Worm (Caenorhabditis elegans): ENCODE data around the gene nrf-5.

nrf-5 gene

ce11 chrV:13827920-13828319, at the start of gene nrf-5:
Gene nrf-5 (plus strand): TSS chrV:13828267.
- TF ChIP-seq unc-62 (GFP tag; optimal IDR thresholded peaks at IDR 0.05), result no peak

DNA sequence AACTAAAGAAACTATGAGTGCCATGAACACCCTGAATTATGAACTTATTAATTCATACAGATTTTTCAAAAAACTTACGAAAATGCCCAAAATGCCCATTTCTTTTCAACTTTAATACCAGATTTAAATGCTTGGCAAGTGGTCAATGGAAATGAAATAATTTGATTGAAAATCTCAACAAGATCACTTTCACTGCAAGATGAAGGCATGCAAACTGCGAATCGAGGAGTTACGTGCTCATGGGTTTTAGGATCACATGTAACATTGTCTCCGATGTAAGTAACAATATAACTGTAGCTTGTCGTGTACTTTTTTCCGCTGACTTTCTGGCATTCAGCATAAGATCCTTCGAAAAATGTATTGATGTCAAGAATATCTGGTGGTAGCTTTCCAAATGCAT, 47.2 kb upstream of the nrf-5 start:
- no peak for TF ChIP-seq unc-62 (GFP tag; optimal IDR thresholded peaks at IDR 0.05)

ce11 chrV:13782190-13782589, 45.9 kb upstream of the nrf-5 start, which contains the start of gene decr-1.1:
Gene decr-1.1 (plus strand): TSS chrV:13782399.
- TF ChIP-seq unc-62 (GFP tag; optimal IDR thresholded peaks at IDR 0.05), result no peak

ce11 chrV:13785767-13786166, 42.3 kb upstream of the nrf-5 start:
- no peak for TF ChIP-seq unc-62 (GFP tag; optimal IDR thresholded peaks at IDR 0.05)

DNA sequence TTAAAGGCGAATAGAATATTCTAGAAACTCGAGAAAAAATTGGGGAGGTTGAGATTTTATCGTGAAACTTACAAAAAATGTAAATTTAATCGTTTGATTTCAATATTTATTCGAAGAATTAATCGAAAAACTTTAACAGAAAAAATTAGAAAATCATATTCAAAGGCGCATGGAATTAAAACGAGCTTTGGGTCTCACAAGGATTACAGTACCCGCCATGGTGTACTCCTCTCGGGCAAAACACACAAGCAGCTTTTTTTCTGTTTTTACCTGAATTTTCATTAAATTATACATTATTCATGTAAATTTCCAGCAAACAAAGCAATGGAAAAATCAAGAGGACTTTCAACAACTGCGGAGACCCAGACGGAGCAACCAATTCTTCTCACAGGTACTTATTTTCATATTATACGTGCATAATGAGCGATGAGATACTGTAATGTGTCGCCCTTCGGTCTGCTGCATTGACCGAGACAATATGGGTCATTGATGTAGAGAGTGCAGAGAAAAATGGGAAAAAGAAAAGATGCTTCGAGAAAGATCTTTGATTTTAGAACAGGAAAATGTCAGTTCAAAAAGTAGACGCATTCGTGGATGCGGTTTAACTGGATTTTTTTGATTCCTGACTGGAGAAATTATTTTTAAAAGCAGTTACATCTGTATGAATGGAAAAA, 40.7 kb upstream of the nrf-5 start, which contains the start of the genes F53C11.4 and F53C11.5:
Gene F53C11.4 (minus strand): TSS at position 128 of the 674 bp plus-strand sequence.
Gene F53C11.5 (plus strand): TSS at position 325 of the 674 bp plus-strand sequence.
- TF ChIP-seq unc-62 (GFP tag; optimal IDR thresholded peaks at IDR 0.05), result no peak

- TF ChIP-seq unc-62 (GFP tag; optimal IDR thresholded peaks at IDR 0.05), result no peak
These were observed 40.0 kb upstream of the nrf-5 start for ce11 chrV:13787948-13788681.

DNA sequence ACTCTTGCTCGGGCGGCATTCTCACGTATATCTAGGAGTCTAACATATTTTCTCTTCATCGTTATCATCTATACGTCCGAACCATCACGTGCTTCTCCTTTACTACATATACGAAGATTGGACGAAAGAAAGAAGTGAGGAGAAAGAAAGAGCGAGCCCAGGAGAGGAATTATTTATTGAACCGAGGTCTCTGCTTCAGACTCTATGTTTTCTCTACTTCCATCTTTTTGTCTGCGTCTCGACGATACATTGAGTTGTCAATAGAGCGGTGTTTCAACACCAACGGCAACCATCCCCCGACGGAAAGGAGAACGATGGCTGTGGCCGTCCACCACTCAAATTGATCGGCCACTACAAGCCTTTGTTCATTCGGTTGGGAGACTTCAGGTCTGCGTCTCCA, 38.7 kb upstream of the nrf-5 start:
- TF ChIP-seq unc-62 (GFP tag; optimal IDR thresholded peaks at IDR 0.05), result no peak

DNA sequence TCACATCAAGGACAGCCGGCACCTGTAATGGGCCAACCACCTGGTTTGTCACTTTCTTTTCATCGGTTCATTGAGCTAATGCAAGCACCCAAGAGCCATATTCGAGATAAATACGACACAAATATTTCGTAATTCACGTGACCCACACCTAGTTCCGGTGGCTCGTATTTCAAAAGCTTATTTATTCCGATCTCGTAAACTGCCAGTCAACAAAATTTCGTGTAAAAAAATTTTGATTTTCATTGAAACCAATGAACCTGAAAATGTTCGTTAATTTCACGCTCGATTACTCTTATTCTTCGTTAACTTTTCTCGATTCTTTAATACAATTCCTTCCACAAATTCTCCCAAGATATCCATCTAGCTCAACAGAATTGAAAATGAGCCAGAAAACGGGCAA, 38.0 kb upstream of the nrf-5 start:
- no peak for TF ChIP-seq unc-62 (GFP tag; optimal IDR thresholded peaks at IDR 0.05)

- TF ChIP-seq unc-62 (GFP tag; optimal IDR thresholded peaks at IDR 0.05), result no peak
These were observed 37.5 kb upstream of the nrf-5 start for ce11 chrV:13790557-13790956.

DNA sequence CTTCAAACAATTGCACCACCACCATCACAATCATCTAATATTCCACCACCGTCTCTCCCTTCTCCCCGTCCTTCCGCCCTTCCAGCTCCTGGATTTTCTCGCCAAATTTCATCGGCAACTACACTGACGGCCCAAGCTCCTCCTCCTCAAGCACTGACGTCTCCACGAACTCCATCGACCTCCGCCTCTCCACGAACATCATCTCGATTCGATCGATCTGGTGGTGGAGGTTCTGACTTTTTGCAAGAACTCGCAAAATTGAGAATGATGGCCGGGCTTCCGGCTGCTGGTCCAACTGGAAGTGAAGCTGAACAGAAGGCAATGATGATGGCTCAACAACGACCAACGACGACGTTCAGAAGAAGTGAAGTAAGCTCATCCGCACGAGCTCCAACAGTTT, 34.0 kb upstream of the nrf-5 start:
- no peak for TF ChIP-seq unc-62 (GFP tag; optimal IDR thresholded peaks at IDR 0.05)

ce11 chrV:13796246-13796776, 31.8 kb upstream of the nrf-5 start, which contains the start of gene twk-32:
Gene twk-32 (plus strand): TSS chrV:13796641.
- no peak for TF ChIP-seq unc-62 (GFP tag; optimal IDR thresholded peaks at IDR 0.05)

DNA sequence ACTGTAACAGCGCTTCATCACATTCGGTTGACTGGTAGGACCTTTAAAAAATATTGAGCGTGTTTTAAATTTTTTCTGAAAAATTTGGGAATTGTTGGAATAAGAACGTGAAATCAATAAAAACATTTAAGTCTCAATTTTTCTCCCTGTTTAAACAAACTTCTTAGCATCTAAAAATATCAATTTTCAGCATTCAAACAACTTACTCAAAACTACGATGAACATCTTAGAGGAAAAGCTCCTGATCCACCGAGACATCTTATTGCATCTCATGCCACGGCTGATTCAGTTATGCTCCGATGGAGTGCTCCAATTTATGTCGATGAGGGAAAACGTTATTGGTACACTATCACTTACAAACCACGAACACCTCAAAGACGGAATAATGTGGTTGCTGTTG, 28.9 kb upstream of the nrf-5 start:
- no peak for TF ChIP-seq unc-62 (GFP tag; optimal IDR thresholded peaks at IDR 0.05)

DNA sequence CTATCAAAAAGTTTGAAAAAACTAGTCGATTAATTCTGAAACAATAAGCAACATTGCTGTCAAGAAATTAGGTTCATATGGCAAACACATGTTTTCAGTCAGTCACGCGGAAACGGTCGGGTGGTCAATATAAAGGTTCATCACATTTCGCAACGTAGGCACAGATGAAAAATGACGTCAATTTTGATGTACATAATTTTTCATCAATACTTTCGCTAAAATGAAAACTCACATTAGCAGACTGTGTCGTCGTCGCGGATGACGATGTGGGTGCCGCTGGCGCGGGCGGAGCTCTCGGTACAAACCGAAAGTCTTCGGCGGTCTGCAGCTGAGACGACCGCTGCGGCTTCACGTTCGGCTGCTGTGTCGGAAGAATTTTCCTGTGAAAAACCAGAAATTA, 24.2 kb upstream of the nrf-5 start, which contains the start of gene swan-2:
Gene swan-2 (minus strand): TSS at position 380 of the 400 bp plus-strand sequence.
- no peak for TF ChIP-seq unc-62 (GFP tag; optimal IDR thresholded peaks at IDR 0.05)

- no peak for TF ChIP-seq unc-62 (GFP tag; optimal IDR thresholded peaks at IDR 0.05)
These were observed 20.8 kb upstream of the nrf-5 start, which contains the start of gene swan-1 for ce11 chrV:13807232-13807631. Gene swan-1 (minus strand): TSS chrV:13807237.

ce11 chrV:13808462-13808867, 19.6 kb upstream of the nrf-5 start:
- no peak for TF ChIP-seq unc-62 (GFP tag; optimal IDR thresholded peaks at IDR 0.05)

DNA sequence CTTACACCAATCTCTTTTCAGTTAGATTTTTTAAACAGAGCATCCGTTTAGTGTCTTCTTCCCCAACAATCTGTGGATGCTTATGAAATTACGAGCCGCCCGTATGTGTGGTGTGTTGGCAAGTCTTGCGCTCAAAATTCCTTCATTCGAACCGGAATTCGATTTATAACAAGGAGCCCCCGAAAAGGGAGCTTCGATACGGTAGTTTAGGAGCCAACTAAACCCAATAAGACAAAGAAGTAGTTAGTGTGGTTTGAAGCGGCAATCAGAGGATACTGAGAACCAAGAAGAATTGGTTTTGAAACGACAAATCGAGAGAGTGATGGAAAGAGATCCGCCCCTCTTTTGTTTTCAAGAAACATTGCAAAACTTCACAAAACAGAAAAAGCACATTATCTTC, 15.7 kb upstream of the nrf-5 start:
- TF ChIP-seq unc-62 (GFP tag; optimal IDR thresholded peaks at IDR 0.05), result no peak

DNA sequence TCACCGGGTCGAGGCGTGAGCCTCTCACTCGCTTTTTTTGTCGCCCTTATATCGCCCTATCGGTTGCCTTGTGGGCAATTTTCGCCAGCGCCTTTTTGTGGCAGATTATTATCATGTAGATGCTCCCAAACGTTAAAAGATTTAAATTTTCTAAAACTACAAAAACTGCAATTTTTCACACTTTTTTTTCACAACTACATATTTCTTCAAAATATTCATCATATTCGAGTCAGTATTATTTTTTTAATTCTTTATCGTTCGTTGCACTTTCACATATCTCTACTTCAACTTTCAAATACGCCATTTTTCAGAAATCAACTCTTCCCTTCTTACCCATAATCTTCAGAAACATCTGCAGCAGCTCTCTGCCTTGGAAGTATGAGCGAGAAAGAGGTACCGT, 15.1 kb upstream of the nrf-5 start, which contains the start of gene ceh-24:
Gene ceh-24 (plus strand): TSS at position 301 of the 400 bp plus-strand sequence.
- TF ChIP-seq unc-62 (GFP tag; optimal IDR thresholded peaks at IDR 0.05), result no peak
